Fruit fly (Drosophila melanogaster): ENCODE data around the gene jvl.

The jvl gene

DNA sequence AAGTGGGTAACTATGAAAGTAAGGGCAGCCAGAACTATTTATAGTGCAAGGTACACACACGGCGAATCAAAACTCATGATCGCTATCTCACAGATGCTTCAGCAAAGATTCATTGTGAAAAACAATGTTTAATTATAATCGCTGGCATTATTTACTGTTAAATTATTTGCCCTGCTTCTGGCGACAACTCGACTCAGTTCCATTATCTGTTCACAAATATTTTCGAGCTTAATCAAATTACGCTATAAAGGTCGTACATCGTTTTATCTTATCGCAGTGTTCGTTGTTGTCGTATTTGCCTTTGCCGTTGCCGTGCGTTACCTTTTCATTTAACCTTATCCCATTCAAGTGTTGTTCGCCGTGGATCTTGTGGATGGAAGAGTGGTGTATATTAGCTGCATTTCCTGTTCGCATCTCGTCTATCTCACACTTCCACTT is 32.4 kb upstream of the jvl start:
- TF ChIP-seq CG11902 (GFP tag; optimal IDR thresholded peaks at IDR 0.05): no peak
- TF ChIP-seq vri (GFP tag; optimal IDR thresholded peaks at IDR 0.05): peak; percentile 48
- peak; percentile 80 for TF ChIP-seq Eip78C (GFP tag)
- TF ChIP-seq esn (GFP tag; optimal IDR thresholded peaks at IDR 0.05): no peak
- TF ChIP-seq svp (GFP tag): peak; percentile 91
- TF ChIP-seq CG16779 (tag; optimal IDR thresholded peaks at IDR 0.05): peak; percentile 16
- TF ChIP-seq ss (GFP tag; optimal IDR thresholded peaks at IDR 0.05): peak in 1 of 2 experiments; percentile 12
- no peak for TF ChIP-seq CG8319 (GFP tag; optimal IDR thresholded peaks at IDR 0.05)
- peak; percentile 3 for TF ChIP-seq CG3919 (GFP tag; optimal IDR thresholded peaks at IDR 0.05)
- no peak for TF ChIP-seq CG10669 (GFP tag; optimal IDR thresholded peaks at IDR 0.05)
- no peak for TF ChIP-seq fd59A (GFP tag; optimal IDR thresholded peaks at IDR 0.05)
- no peak for TF ChIP-seq CG8119 (GFP tag; IDR thresholded peaks at IDR 0.05)
- no peak for TF ChIP-seq OdsH (GFP tag; optimal IDR thresholded peaks at IDR 0.05)
- TF ChIP-seq Ets96B (tag; optimal IDR thresholded peaks at IDR 0.05): no peak
- TF ChIP-seq Eip93F (GFP tag; optimal IDR thresholded peaks at IDR 0.05): peak; percentile 42
- peak; percentile 87 for TF ChIP-seq fkh (GFP tag; optimal IDR thresholded peaks at IDR 0.05)
- no peak for TF ChIP-seq CG1621 (tag; optimal IDR thresholded peaks at IDR 0.05)
- no peak for TF ChIP-seq lz (GFP tag; optimal IDR thresholded peaks at IDR 0.05)
- TF ChIP-seq CG6808 (GFP tag; optimal IDR thresholded peaks at IDR 0.05): no peak
- TF ChIP-seq CG6276 (GFP tag; optimal IDR thresholded peaks at IDR 0.05): no peak
- peak; percentile 25 for TF ChIP-seq CG6854 (GFP tag; optimal IDR thresholded peaks at IDR 0.05)
- TF ChIP-seq salr (GFP tag; optimal IDR thresholded peaks at IDR 0.05): no peak

DNA sequence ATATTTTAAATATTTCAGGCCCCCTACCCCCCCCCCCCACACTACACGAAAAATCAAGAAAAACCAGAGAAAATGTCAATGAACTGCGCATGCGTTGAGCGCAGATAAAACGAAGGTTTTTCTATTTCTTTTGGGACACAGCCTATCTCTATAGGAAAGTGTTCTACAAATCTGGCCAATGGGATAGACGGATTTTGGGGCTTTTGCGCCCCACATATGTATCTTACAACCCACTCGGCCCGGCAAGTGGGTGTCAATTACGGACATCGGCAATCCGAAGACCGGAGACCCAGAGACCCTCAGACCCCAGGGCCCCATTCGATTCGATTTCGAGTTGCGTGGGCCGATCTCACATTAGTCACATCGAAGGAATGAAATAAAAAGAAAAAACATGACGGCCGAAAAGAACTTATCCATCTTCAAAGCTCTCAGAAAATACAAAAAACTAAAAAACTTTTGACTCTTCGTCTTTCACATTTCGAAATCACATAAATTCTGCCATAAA is 31.9 kb upstream of the jvl start:
- TF ChIP-seq CG34406 (GFP tag; optimal IDR thresholded peaks at IDR 0.05) (no peak), svp (GFP tag) (peak; percentile 30)

DNA sequence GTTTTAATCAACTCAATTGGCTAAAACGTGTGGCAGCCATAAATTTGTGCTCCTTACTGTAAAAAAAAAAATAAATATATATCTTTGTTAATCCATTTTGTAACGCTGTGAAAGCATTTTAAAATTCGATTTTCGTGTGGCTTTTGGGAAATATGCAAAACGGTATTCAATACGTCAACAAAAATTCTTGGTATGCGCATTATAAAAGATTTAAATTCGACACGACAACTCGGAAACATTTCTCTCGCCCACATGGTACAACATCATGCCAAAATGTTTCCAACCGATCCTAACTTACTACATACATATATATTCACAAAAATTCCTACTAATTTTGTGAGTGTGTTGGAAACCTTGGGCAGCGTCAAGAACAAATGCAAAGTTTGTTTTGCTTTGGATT is 30.7 kb upstream of the jvl start:
- TF ChIP-seq CG4318 (GFP tag; optimal IDR thresholded peaks at IDR 0.05): no peak
- no peak for TF ChIP-seq CG1621 (tag; optimal IDR thresholded peaks at IDR 0.05)
- TF ChIP-seq Hr39 (GFP tag; optimal IDR thresholded peaks at IDR 0.05): no peak
- no peak for TF ChIP-seq Sox102F (GFP tag; optimal IDR thresholded peaks at IDR 0.05)
- no peak for TF ChIP-seq CG3919 (GFP tag; optimal IDR thresholded peaks at IDR 0.05)

DNA sequence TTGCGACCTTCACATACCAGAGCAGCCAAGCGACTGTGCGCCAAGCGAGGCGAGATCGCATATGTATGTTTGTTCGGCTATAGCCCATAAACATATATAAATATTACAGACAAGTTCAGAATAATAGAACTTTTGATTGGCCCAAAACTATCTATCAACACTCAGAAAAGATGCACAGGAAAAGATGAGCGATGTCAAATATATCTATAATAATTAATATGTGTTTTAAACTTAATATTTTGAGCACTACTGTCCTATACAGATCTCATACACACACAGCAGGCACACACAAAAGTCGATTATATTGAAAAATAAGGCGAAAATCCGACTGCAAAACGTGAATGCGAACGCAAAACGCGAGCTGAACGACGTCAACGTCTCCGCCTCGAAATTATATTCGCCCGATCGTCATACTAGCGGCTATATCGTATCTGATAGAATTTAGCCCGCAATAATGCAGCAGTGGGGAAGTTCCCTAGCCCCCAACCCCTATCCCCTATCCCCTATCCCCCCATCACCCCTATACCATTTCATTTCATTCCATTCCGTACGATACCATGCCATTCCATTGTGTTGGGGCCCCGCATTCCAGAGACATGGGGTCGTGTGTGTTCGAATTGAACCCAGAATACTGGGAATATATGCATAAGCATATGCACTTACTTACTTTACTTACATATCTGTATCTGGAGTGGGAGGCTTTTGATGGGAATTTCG is 29.8 kb upstream of the jvl start:
- peak; percentile 58 for TF ChIP-seq CG6792 (GFP tag; optimal IDR thresholded peaks at IDR 0.05)
- peak; percentile 9 for TF ChIP-seq Sox14 (GFP tag; optimal IDR thresholded peaks at IDR 0.05)
- peak; percentile 90 for TF ChIP-seq Eip78C (GFP tag)
- peak; percentile 66 for TF ChIP-seq CG15336 (GFP tag; IDR thresholded peaks at IDR 0.05)
- peak; percentile 50 for TF ChIP-seq CG34406 (GFP tag; optimal IDR thresholded peaks at IDR 0.05)
- TF ChIP-seq Met (GFP tag; optimal IDR thresholded peaks at IDR 0.05): peak; percentile 25
- TF ChIP-seq dsx (GFP tag; optimal IDR thresholded peaks at IDR 0.05; ENCODE audit: poor library complexity, severe bottlenecking): peak; percentile 14
- no peak for TF ChIP-seq fd59A (GFP tag; optimal IDR thresholded peaks at IDR 0.05)
- no peak for TF ChIP-seq Ets21C (GFP tag; optimal IDR thresholded peaks at IDR 0.05)
- TF ChIP-seq CG10631 (GFP tag; optimal IDR thresholded peaks at IDR 0.05): peak; percentile 12
- no peak for TF ChIP-seq svp (GFP tag)
- peak; percentile 39 for TF ChIP-seq CG3919 (GFP tag; optimal IDR thresholded peaks at IDR 0.05)
- TF ChIP-seq Eip93F (GFP tag; optimal IDR thresholded peaks at IDR 0.05): no peak
- TF ChIP-seq CG16779 (tag; optimal IDR thresholded peaks at IDR 0.05): peak; percentile 10
- TF ChIP-seq CG6276 (GFP tag; optimal IDR thresholded peaks at IDR 0.05): no peak
- peak; percentile 46; the same call in 1 of the 3 replicates for TF ChIP-seq CG6163 (GFP tag; IDR thresholded peaks at IDR 0.05)
- TF ChIP-seq CG11294 (GFP tag; IDR thresholded peaks at IDR 0.05): 0 out of 2 replicates have a peak, but pooled peaks have one; percentile 19
- TF ChIP-seq CG1621 (tag; optimal IDR thresholded peaks at IDR 0.05): peak; percentile 26
- no peak for TF ChIP-seq CG4318 (GFP tag; optimal IDR thresholded peaks at IDR 0.05)
- peak; percentile 39 for TF ChIP-seq achi (GFP tag; optimal IDR thresholded peaks at IDR 0.05)
- TF ChIP-seq OdsH (GFP tag; optimal IDR thresholded peaks at IDR 0.05): peak; percentile 29
- TF ChIP-seq acj6 (GFP tag; optimal IDR thresholded peaks at IDR 0.05): peak; percentile 54
- TF ChIP-seq lz (GFP tag; optimal IDR thresholded peaks at IDR 0.05): peak; percentile 14
- TF ChIP-seq ss (GFP tag; optimal IDR thresholded peaks at IDR 0.05): peak in 1 of 2 experiments; percentile 35
- no peak for TF ChIP-seq cyc (GFP tag; optimal IDR thresholded peaks at IDR 0.05)
- peak; percentile 11 for TF ChIP-seq net (GFP tag; optimal IDR thresholded peaks at IDR 0.05)
- TF ChIP-seq spab (GFP tag; optimal IDR thresholded peaks at IDR 0.05): peak; percentile 33
- peak; percentile 23 for TF ChIP-seq CG3032 (tag; optimal IDR thresholded peaks at IDR 0.05)
- peak; percentile 45; the same call in 1 of the 3 replicates for TF ChIP-seq CG8119 (GFP tag; IDR thresholded peaks at IDR 0.05)
- TF ChIP-seq CG10669 (GFP tag; optimal IDR thresholded peaks at IDR 0.05): peak; percentile 43
- peak; percentile 68; the same call in 2 of the 3 replicates for TF ChIP-seq eg (GFP tag; IDR thresholded peaks at IDR 0.05)

Measured in whole organism, prepupa.